Fruit fly (Drosophila melanogaster) whole organism, pupa: ENCODE measurements around the gene Adck5.

ENCODE experiments used
- CG14655 ChIP-seq: fragments of 200-800 bp; sonication (Bioruptor generic); optimal IDR thresholded peaks from 3 replicates; lab custom pipeline; 2017; ENCODE audit warnings: mild to moderate bottlenecking, missing biosample characterization, missing genetic modification reagents, missing genetic modification characterization
- CG8301 ChIP-seq: fragments of 200-800 bp; sonication (Bioruptor generic); optimal IDR thresholded peaks from 2 replicates; lab custom pipeline; 2018; ENCODE audit warnings: missing biosample characterization, mild to moderate bottlenecking, missing genetic modification characterization
- fd96Ca ChIP-seq: fragments of 200-800 bp; sonication (Bioruptor generic); IDR thresholded peaks from 3 replicates; pipeline ENCODE4 v1.3.6; 2022; ENCODE audit warnings: missing biosample characterization, missing genetic modification characterization
- gl ChIP-seq: fragments of 200-800 bp; sonication (Bioruptor generic); optimal IDR thresholded peaks from 2 replicates; lab custom pipeline; 2018; ENCODE audit warnings: missing biosample characterization, mild to moderate bottlenecking, missing genetic modification characterization

DNA sequence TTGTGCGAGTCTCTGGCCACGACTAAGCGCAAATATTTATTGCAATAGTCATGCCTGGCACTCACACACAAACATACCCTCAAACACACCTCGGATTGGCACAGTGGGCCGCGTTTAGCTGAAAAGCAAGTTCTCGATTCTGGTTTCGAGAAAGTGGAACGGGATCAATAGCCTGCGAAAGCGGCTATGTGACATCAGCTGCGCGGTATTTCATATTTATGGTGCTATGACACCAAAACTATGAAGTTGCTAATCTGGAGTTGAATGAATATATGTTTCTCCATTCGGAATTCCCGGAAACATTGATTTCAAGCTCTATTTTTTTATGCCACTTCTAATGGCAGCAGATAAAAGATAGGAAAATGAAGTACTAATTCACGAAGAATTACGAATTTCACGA, 48.3 kb downstream of the Adck5 start:
- TF ChIP-seq gl (no peak), CG8301 (tag; lab: Kevin White, UChicago) (no peak), fd96Ca (GFP tag; lab: Robert Waterston, UW) (peak; percentile 62; the same call in 1 of the 3 replicates), CG14655 (GFP tag; lab: Kevin White, UChicago) (no peak)
